Worm (Caenorhabditis elegans) whole organism, L1 larva: ENCODE results near the gene C13G5.2.

Experiments used
- C16A3.4 ChIP-seq: fragments of 150-350 bp; optimal IDR thresholded peaks from 2 replicates; lab custom pipeline; 2014; ENCODE audit warnings: missing biosample characterization, missing genetic modification characterization
- F16B12.6 ChIP-seq: fragments of 150-350 bp; optimal IDR thresholded peaks from 2 replicates; lab custom pipeline; 2014; ENCODE audit warnings: missing biosample characterization, missing genetic modification characterization
- Y116A8C.19 ChIP-seq: sonication (generic microtip); optimal IDR thresholded peaks from 2 replicates; lab custom pipeline; 2016; ENCODE audit warnings: missing compliant biosample characterization, missing genetic modification characterization, borderline replicate concordance
- blmp-1 ChIP-seq: fragments of 150-350 bp; optimal IDR thresholded peaks from 2 replicates; lab custom pipeline; 2014; ENCODE audit warnings: missing biosample characterization, missing genetic modification characterization
- ceh-63 ChIP-seq: fragments of 200-800 bp; sonication (Bioruptor generic); optimal IDR thresholded peaks from 2 replicates; lab custom pipeline; 2018; ENCODE audit warnings: mild to moderate bottlenecking, missing genetic modification characterization, missing compliant biosample characterization
- ceh-90 ChIP-seq: sonication (generic microtip); optimal IDR thresholded peaks from 2 replicates; lab custom pipeline; 2016; ENCODE audit warnings: missing genetic modification characterization, missing compliant biosample characterization
- efl-1 ChIP-seq, 4 experiments: fragments of 150-350 bp; optimal IDR thresholded peaks in 3 of 4; peaks in 1 of 4; 1 replicate in 1 of 4; 2 replicates in 3 of 4; lab custom pipeline; 2014; ENCODE audit warnings: missing biosample characterization in 2 of 4, missing genetic modification characterization in 2 of 4, missing genetic modification reagents in 2 of 4
- efl-3 ChIP-seq: fragments of 200-800 bp; sonication (Bioruptor generic); optimal IDR thresholded peaks from 2 replicates; lab custom pipeline; 2018; ENCODE audit warnings: mild to moderate bottlenecking, missing genetic modification characterization, missing compliant biosample characterization
- egl-27 ChIP-seq, 2 experiments: fragments of 150-350 bp in 1 of 2; sonication (generic microtip); optimal IDR thresholded peaks; 3 replicates each; lab custom pipeline; 2017 to 2018; ENCODE audit warnings: missing biosample characterization in 2 of 2, missing genetic modification characterization in 2 of 2, missing genetic modification reagents in 2 of 2
- fkh-4 ChIP-seq: sonication (generic microtip); optimal IDR thresholded peaks from 2 replicates; lab custom pipeline; 2016; ENCODE audit warnings: missing compliant biosample characterization, missing genetic modification characterization, borderline replicate concordance
- fos-1 ChIP-seq: fragments of 150-350 bp; optimal IDR thresholded peaks from 2 replicates; lab custom pipeline; 2014; ENCODE audit warnings: missing biosample characterization, missing genetic modification characterization
- grh-1 ChIP-seq: fragments of 200-800 bp; sonication (Bioruptor generic); IDR thresholded peaks from 2 replicates; pipeline ENCODE4 v1.3.6; 2022; ENCODE audit warnings: missing genetic modification reagents, missing genetic modification characterization, missing compliant biosample characterization
- hpl-2 ChIP-seq: fragments of 150-350 bp; optimal IDR thresholded peaks from 2 replicates; lab custom pipeline; 2014; ENCODE audit warnings: missing biosample characterization, missing genetic modification reagents, missing genetic modification characterization
- irx-1 ChIP-seq: sonication (generic microtip); optimal IDR thresholded peaks from 2 replicates; lab custom pipeline; 2016; ENCODE audit warnings: missing genetic modification characterization, missing compliant biosample characterization
- lin-13 ChIP-seq: fragments of 150-350 bp; optimal IDR thresholded peaks from 2 replicates; lab custom pipeline; 2014; ENCODE audit warnings: missing biosample characterization, missing genetic modification reagents, missing genetic modification characterization
- lin-14 ChIP-seq: fragments of 200-800 bp; sonication (Bioruptor generic); optimal IDR thresholded peaks from 2 replicates; lab custom pipeline; 2018; ENCODE audit warnings: mild to moderate bottlenecking, missing genetic modification characterization, moderate library complexity, missing compliant biosample characterization
- lin-35 ChIP-seq, 2 experiments: fragments of 150-350 bp; optimal IDR thresholded peaks; 2 replicates each; lab custom pipeline; 2014; ENCODE audit warnings: missing biosample characterization in 2 of 2, missing genetic modification characterization in 2 of 2, missing genetic modification reagents in 2 of 2
- lsy-2 ChIP-seq, 2 experiments: fragments of 150-350 bp; optimal IDR thresholded peaks; 2 replicates each; lab custom pipeline; 2014; ENCODE audit warnings: missing biosample characterization in 2 of 2, missing genetic modification characterization in 2 of 2
- nhr-11 ChIP-seq: fragments of 150-350 bp; optimal IDR thresholded peaks from 2 replicates; lab custom pipeline; 2014; ENCODE audit warnings: missing biosample characterization, missing genetic modification characterization
- nhr-19 ChIP-seq: fragments of 200-800 bp; sonication (Bioruptor generic); conservative IDR thresholded peaks from 2 replicates; pipeline ENCODE4 v1.3.6; 2022; ENCODE audit warnings: missing genetic modification characterization, missing compliant biosample characterization
- nhr-237 ChIP-seq: fragments of 150-350 bp; optimal IDR thresholded peaks from 2 replicates; lab custom pipeline; 2014; ENCODE audit warnings: missing biosample characterization, missing genetic modification characterization
- nhr-71 ChIP-seq: sonication (generic microtip); optimal IDR thresholded peaks from 2 replicates; lab custom pipeline; 2016; ENCODE audit warnings: mild to moderate bottlenecking, missing genetic modification characterization, moderate library complexity, missing compliant biosample characterization
- nhr-85 ChIP-seq: sonication (generic microtip); peaks from one replicate; lab custom pipeline; 2016; ENCODE audit warnings: missing genetic modification characterization, inconsistent platforms, missing compliant biosample characterization
- pqm-1 ChIP-seq: sonication (generic microtip); optimal IDR thresholded peaks from 3 replicates; lab custom pipeline; 2017; ENCODE audit warnings: missing biosample characterization, missing genetic modification characterization
- skn-1 ChIP-seq: fragments of 150-350 bp; optimal IDR thresholded peaks from 2 replicates; lab custom pipeline; 2014; ENCODE audit warnings: missing biosample characterization, missing genetic modification characterization
- snu-23 ChIP-seq: sonication (generic microtip); optimal IDR thresholded peaks from 2 replicates; lab custom pipeline; 2016; ENCODE audit warnings: missing genetic modification characterization, missing compliant biosample characterization
- sup-37 ChIP-seq: fragments of 200-800 bp; sonication (Bioruptor generic); optimal IDR thresholded peaks from 2 replicates; lab custom pipeline; 2018; ENCODE audit warnings: mild to moderate bottlenecking, missing genetic modification characterization, missing compliant biosample characterization
- tbx-2 ChIP-seq: sonication (generic microtip); optimal IDR thresholded peaks from 2 replicates; lab custom pipeline; 2016; ENCODE audit warnings: missing genetic modification characterization, missing compliant biosample characterization
- tlp-1 ChIP-seq: fragments of 150-350 bp; optimal IDR thresholded peaks from 2 replicates; lab custom pipeline; 2014; ENCODE audit warnings: missing biosample characterization, missing genetic modification characterization
- unc-98 ChIP-seq: fragments of 200-800 bp; sonication (Bioruptor generic); IDR thresholded peaks from 2 replicates; pipeline ENCODE4 v1.3.6; 2022; ENCODE audit warnings: missing genetic modification characterization, missing compliant biosample characterization
- ztf-11 ChIP-seq, 2 experiments: sonication (generic microtip); optimal IDR thresholded peaks; 2 replicates each; lab custom pipeline; 2016 to 2017; ENCODE audit warnings: missing genetic modification characterization in 2 of 2, missing biosample characterization in 1 of 2, missing compliant biosample characterization in 1 of 2

C13G5.2 gene

DNA sequence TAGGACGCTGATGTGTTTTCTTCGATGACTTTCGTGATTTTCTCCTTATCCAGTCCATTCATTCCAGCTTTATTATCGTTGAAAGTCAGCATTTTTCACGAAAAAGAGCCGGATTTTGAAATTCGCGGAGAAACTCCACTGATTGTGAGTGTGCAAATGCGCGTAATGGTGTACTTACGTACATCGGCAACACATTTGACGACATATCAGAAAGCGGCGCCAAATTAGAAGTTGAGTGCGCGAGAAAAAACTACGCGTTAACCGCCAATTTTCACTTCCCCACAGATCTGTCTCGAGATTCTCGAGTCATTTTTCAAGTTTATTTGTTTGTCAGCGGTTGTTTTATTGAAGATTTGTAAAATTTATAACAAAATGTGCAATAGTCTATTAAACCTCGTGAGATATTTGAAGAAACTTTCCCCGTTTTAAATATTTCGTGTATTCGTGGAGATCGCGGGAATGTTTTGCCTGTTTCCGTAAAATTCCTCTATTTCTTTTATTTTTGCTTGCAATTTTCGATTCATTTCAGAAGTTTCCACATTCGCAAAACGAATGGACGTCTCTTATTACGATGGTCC, 10.2 kb upstream of the C13G5.2 start, which contains the start of the genes polk-1 and gpr-1 (continued):
- TF ChIP-seq C16A3.4, result peak; percentile 25
- TF ChIP-seq ceh-63, result no peak
- no peak for TF ChIP-seq tbx-2 (tag; lab: Kevin White, UChicago)
- no peak for TF ChIP-seq tlp-1 (tag; lab: Kevin White, UChicago)
- TF ChIP-seq, all 84 proteins: peak for 11

DNA sequence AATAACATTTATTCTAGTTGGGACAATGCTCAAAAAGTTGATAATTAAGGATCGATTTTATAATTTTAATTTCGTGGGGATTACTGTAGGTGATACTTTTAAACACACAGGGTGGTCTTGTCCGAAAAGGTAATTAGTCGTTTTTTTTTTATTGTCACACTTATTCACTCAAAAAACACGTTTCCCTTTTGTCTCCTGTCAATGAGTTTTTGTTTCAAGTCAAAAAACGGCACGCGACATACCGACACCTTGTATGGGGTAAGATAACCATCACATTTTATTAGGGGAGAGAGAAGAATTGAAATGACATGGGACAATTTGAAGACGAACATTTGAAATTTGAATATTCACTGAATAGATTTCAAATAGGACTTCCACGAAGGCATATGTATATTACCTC, 6.9 kb upstream of the C13G5.2 start:
- TF ChIP-seq egl-27 (tag; optimal IDR thresholded peaks at IDR 0.05; lab: Kevin White, UChicago) (no peak), efl-1 (optimal IDR thresholded peaks at IDR 0.05; lab: Kevin White, UChicago) (no peak), efl-1 (GFP tag; optimal IDR thresholded peaks at IDR 0.05 in 1 of 2; lab: Kevin White, UChicago) (peak in 1 of 2 experiments; percentile 46)

DNA sequence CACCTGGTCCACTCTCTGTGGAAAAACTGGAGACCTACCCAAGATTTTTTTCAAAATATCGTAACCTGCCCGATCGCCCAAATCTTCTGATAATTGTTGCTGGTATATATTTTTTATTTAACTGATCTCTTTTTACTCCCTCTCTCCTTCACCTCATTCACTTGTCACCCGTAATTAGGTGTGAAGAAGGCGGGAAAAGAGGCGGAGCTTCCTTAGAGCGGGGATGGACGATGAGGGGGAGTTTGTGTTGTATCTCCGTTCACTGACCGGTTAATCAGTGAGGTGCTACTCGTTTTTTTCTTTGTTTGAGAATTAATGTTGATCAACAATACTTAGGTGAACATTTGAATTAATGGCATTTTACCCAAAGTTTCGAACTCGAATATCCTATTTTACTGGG, 4.2 kb upstream of the C13G5.2 start, which contains the start of gene ceh-16:
Gene ceh-16, plus strand, starts transcription at position 301 of the 400 bp plus-strand sequence.
- TF ChIP-seq lin-13 (no peak), nhr-237 (tag; lab: Kevin White, UChicago) (no peak), nhr-11 (no peak), fkh-4 (tag; lab: Kevin White, UChicago) (no peak), efl-3 (GFP tag; lab: Kevin White, UChicago) (no peak), tbx-2 (tag; lab: Kevin White, UChicago) (no peak), hpl-2 (GFP tag; lab: Kevin White, UChicago) (no peak), skn-1 (tag; lab: Kevin White, UChicago) (no peak), nhr-19 (GFP tag; lab: Robert Waterston, UW) (no peak), snu-23 (GFP tag; lab: Kevin White, UChicago) (no peak)

DNA sequence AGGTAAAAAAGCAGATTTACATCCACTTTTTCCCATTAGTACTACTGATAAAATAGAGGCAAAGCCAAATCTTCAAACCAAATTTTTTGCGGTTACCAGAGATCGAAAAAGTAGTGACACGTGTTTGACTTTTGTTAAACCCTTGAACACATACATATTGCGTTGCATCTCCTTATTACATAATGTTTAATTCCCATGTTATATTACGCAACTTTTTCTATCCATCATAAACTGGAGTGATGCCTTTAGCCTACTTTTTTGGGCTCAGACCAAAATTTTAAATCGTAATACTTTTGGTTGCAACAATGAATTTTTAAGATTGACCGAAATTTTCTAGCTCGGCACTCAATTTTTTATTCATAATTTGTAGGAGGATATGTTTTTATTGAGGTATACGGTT, 3.7 kb upstream of the C13G5.2 start:
- TF ChIP-seq sup-37, result no peak
- TF ChIP-seq nhr-71 (tag; lab: Kevin White, UChicago), result no peak
- TF ChIP-seq F16B12.6, result no peak
- TF ChIP-seq ztf-11 (tag; optimal IDR thresholded peaks at IDR 0.05; lab: Kevin White, UChicago), result no peak
- TF ChIP-seq nhr-11, result no peak
- TF ChIP-seq tbx-2 (tag; lab: Kevin White, UChicago), result no peak
- TF ChIP-seq lin-13, result no peak

- TF ChIP-seq lsy-2 (tag; optimal IDR thresholded peaks at IDR 0.05; lab: Kevin White, UChicago), result peak in 1 of 2 experiments; percentile 44
- peak; percentile 49 for TF ChIP-seq blmp-1 (tag; lab: Kevin White, UChicago)
- peak; percentile 87 for TF ChIP-seq nhr-85 (tag; lab: Kevin White, UChicago)
- TF ChIP-seq irx-1 (tag; lab: Kevin White, UChicago), result no peak
- no peak for TF ChIP-seq unc-98
- TF ChIP-seq lin-14 (GFP tag; lab: Kevin White, UChicago), result peak; percentile 70
- no peak for TF ChIP-seq efl-3 (GFP tag; lab: Kevin White, UChicago)
- no peak for TF ChIP-seq lin-35 (GFP tag; optimal IDR thresholded peaks at IDR 0.05; lab: Kevin White, UChicago)
Observed at ce11 chrIII:8621002-8621401, 2.7 kb upstream of the C13G5.2 start.

ce11 chrIII:8620259-8620658, 2.0 kb upstream of the C13G5.2 start:
- TF ChIP-seq ceh-90 (tag; lab: Kevin White, UChicago), result no peak
- TF ChIP-seq grh-1, result no peak
- no peak for TF ChIP-seq Y116A8C.19 (tag; lab: Kevin White, UChicago)
- no peak for TF ChIP-seq pqm-1 (tag; lab: Kevin White, UChicago)
- no peak for TF ChIP-seq fos-1 (tag; lab: Kevin White, UChicago)
- TF ChIP-seq egl-27 (tag; optimal IDR thresholded peaks at IDR 0.05; lab: Kevin White, UChicago), result no peak
- no peak for TF ChIP-seq C16A3.4
- no peak for TF ChIP-seq ztf-11 (tag; optimal IDR thresholded peaks at IDR 0.05; lab: Kevin White, UChicago)
